Fruit fly (Drosophila melanogaster): ENCODE measurements around the gene TORIP.

The TORIP gene

DNA sequence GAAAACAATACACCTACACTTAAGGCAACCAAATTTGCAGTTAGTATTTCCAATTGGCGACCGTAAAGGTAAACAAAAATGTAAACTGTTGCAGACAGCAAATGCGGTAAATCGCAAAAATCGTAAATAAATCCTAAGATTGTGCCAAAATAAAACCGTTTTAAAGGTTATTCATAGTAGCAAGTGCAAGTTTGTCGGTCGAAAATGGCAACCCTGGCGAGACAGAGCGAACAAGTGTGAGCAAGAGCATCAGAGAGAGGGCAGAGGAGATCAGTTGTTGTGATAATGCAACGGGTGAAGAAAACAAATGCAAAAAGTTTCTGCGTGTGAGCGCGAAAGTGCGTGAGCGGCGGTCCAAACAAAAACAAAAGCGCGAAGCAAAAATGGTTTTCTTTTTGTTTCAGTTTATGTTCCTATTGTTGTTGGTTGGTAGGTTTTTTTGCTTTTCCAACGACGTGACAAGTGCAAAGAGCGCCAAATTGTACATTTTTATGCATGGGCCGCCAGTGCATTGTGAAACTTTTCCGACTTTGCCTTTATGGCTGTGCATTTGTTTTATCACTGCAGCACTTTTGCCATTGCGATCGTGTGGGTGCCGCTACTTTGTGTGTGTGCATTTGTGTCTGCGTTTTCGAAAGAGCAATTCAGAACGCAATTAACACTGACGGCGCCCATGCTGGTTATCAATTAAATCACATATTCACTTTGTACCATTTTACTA lies 12.0 kb downstream of the TORIP start (continued):
- TF ChIP-seq lov (optimal IDR thresholded peaks at IDR 0.05) (no peak), lov (GFP tag; IDR thresholded peaks at IDR 0.05) (0 out of 3 replicates have a peak, but pooled peaks have one; percentile 17), ranshi (GFP tag; IDR thresholded peaks at IDR 0.05) (no peak), crol (GFP tag; IDR thresholded peaks at IDR 0.05) (no peak), NC2α (GFP tag; optimal IDR thresholded peaks at IDR 0.05) (no peak), Side (GFP tag; optimal IDR thresholded peaks at IDR 0.05) (no peak)

DNA sequence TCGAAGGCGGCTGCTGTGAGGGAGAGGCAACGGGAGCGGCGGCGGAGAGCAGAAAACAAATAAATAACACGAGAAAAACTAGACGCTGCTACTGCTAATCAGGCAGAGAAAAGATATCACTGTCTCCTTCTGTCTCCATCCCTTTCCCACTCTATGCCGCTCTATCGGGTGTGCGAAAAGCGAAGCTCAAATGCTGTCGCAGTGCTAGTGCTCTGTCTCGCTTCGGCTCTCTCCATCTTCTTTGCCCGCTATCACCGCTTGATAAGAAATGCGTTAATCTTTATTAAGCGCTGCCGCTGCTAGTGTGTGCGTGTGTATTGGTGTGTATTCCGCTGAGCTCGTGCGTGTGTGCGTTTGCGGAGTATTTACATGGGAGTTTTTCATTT lies 13.2 kb downstream of the TORIP start:
- no peak for TF ChIP-seq cas (GFP tag; IDR thresholded peaks at IDR 0.05)
- no peak for TF ChIP-seq TFAM (GFP tag; optimal IDR thresholded peaks at IDR 0.05)
- TF ChIP-seq chn (GFP tag; optimal IDR thresholded peaks at IDR 0.05), result no peak
- TF ChIP-seq kah (GFP tag; optimal IDR thresholded peaks at IDR 0.05), result peak; percentile 38
- no peak for TF ChIP-seq prd (optimal IDR thresholded peaks at IDR 0.05)
- no peak for TF ChIP-seq prd (GFP tag; IDR thresholded peaks at IDR 0.05)
- TF ChIP-seq CG8924 (tag; optimal IDR thresholded peaks at IDR 0.05), result peak; percentile 12
- TF ChIP-seq tll (GFP tag; optimal IDR thresholded peaks at IDR 0.05), result no peak
- TF ChIP-seq lola (GFP tag; optimal IDR thresholded peaks at IDR 0.05), result no peak
- no peak for TF ChIP-seq CG10959 (GFP tag; IDR thresholded peaks at IDR 0.05)
- no peak for TF ChIP-seq Jarid2 (GFP tag; optimal IDR thresholded peaks at IDR 0.05)
- TF ChIP-seq sr (GFP tag; IDR thresholded peaks at IDR 0.05), result 0 out of 3 replicates have a peak, but pooled peaks have one; percentile 14
- TF ChIP-seq B-H2 (GFP tag; optimal IDR thresholded peaks at IDR 0.05), result peak; percentile 52
- TF ChIP-seq CG17829 (tag; optimal IDR thresholded peaks at IDR 0.05), result no peak
- no peak for TF ChIP-seq CG14014 (GFP tag; IDR thresholded peaks at IDR 0.05)
- TF ChIP-seq CG7271 (tag; optimal IDR thresholded peaks at IDR 0.05), result no peak
- no peak for TF ChIP-seq Mad (GFP tag; optimal IDR thresholded peaks at IDR 0.05)
- no peak for TF ChIP-seq hbn (GFP tag; IDR thresholded peaks at IDR 0.05; ENCODE audit: partially characterized antibody)
- no peak for TF ChIP-seq Atf-2 (GFP tag; optimal IDR thresholded peaks at IDR 0.05)
- no peak for TF ChIP-seq CG33213 (GFP tag; optimal IDR thresholded peaks at IDR 0.05)
- TF ChIP-seq Side (GFP tag; optimal IDR thresholded peaks at IDR 0.05), result no peak
- peak; percentile 18 for TF ChIP-seq CG6854 (GFP tag; optimal IDR thresholded peaks at IDR 0.05)
- peak; percentile 52 for TF ChIP-seq gro (GFP tag; optimal IDR thresholded peaks at IDR 0.05)
- TF ChIP-seq CG34422 (GFP tag; IDR thresholded peaks at IDR 0.05), result peak; percentile 36; the same call in 1 of the 3 replicates
- TF ChIP-seq Hmr (GFP tag; optimal IDR thresholded peaks at IDR 0.05), result no peak
- TF ChIP-seq CG18764 (GFP tag; optimal IDR thresholded peaks at IDR 0.05), result no peak
- peak in 1 of 2 experiments; percentile 27 for TF ChIP-seq Eip74EF (GFP tag; optimal IDR thresholded peaks at IDR 0.05)
- no peak for TF ChIP-seq Xbp1 (GFP tag; optimal IDR thresholded peaks at IDR 0.05)
- no peak; the same call in 1 of the 2 replicates for TF ChIP-seq Drgx (GFP tag; IDR thresholded peaks at IDR 0.05)
- no peak for TF ChIP-seq CG15011 (GFP tag; optimal IDR thresholded peaks at IDR 0.05)
- no peak for TF ChIP-seq shn (GFP tag; optimal IDR thresholded peaks at IDR 0.05)
- TF ChIP-seq HHEX (GFP tag; optimal IDR thresholded peaks at IDR 0.05), result no peak
- TF ChIP-seq CG4707 (GFP tag; optimal IDR thresholded peaks at IDR 0.05), result peak; percentile 32
- 0 out of 2 replicates have a peak, but pooled peaks have one; percentile 4 for TF ChIP-seq CG6689 (GFP tag; IDR thresholded peaks at IDR 0.05)
- no peak for TF ChIP-seq CG16815 (GFP tag; optimal IDR thresholded peaks at IDR 0.05)
- TF ChIP-seq Adf1 (GFP tag; IDR thresholded peaks at IDR 0.05), result peak; percentile 97
- peak; percentile 36; the same call in 1 of the 2 replicates for TF ChIP-seq sna (GFP tag; IDR thresholded peaks at IDR 0.05; ENCODE audit: partially characterized antibody)
- 0 out of 2 replicates have a peak, but pooled peaks have one; percentile 4 for TF ChIP-seq E2f1 (GFP tag; IDR thresholded peaks at IDR 0.05)
- no peak for TF ChIP-seq CG3838 (GFP tag; optimal IDR thresholded peaks at IDR 0.05)
- TF ChIP-seq Mes4 (GFP tag; optimal IDR thresholded peaks at IDR 0.05), result no peak
- TF ChIP-seq Fer1 (GFP tag; optimal IDR thresholded peaks at IDR 0.05), result peak; percentile 55
- no peak for TF ChIP-seq fd96Cb (tag; optimal IDR thresholded peaks at IDR 0.05)
- TF ChIP-seq Rfx (GFP tag; IDR thresholded peaks at IDR 0.05), result no peak
